Fruit fly (Drosophila melanogaster): ENCODE data around the gene CG11317.

CG11317 gene

dm6 chr3R:31059036-31059806 is 37.9 kb downstream of the CG11317 start (continued):
- peak; percentile 68; the same call in 2 of the 3 replicates for TF ChIP-seq CG34422 (GFP tag; IDR thresholded peaks at IDR 0.05)
- TF ChIP-seq gt (GFP tag; IDR thresholded peaks at IDR 0.05), result no peak
- peak; percentile 69 for TF ChIP-seq Meics (GFP tag; optimal IDR thresholded peaks at IDR 0.05)
- TF ChIP-seq CG11456 (GFP tag; IDR thresholded peaks at IDR 0.05), result peak; percentile 45; the same call in 1 of the 3 replicates
- no peak for TF ChIP-seq CHES-1-like (GFP tag; optimal IDR thresholded peaks at IDR 0.05)
- TF ChIP-seq CG9609 (GFP tag; optimal IDR thresholded peaks at IDR 0.05), result no peak
- TF ChIP-seq CG11085 (GFP tag; IDR thresholded peaks at IDR 0.05), result peak; percentile 56
- TF ChIP-seq nau (GFP tag; optimal IDR thresholded peaks at IDR 0.05), result peak; percentile 61
- TF ChIP-seq pho (GFP tag; optimal IDR thresholded peaks at IDR 0.05), result no peak
- peak; percentile 59 for TF ChIP-seq exex (tag; optimal IDR thresholded peaks at IDR 0.05)
- TF ChIP-seq pnt (GFP tag; optimal IDR thresholded peaks at IDR 0.05), result peak; percentile 18
- peak; percentile 73 for TF ChIP-seq CG9817 (tag; optimal IDR thresholded peaks at IDR 0.05)
- TF ChIP-seq sqz (GFP tag; optimal IDR thresholded peaks at IDR 0.05), result peak; percentile 57
- no peak for TF ChIP-seq sima (GFP tag; optimal IDR thresholded peaks at IDR 0.05)
- peak; percentile 81 for TF ChIP-seq CG10267 (tag; optimal IDR thresholded peaks at IDR 0.05)
- peak; percentile 20 for TF ChIP-seq CG4854 (GFP tag; optimal IDR thresholded peaks at IDR 0.05)
- TF ChIP-seq hth (optimal IDR thresholded peaks at IDR 0.05), result no peak
- TF ChIP-seq Dek (tag; optimal IDR thresholded peaks at IDR 0.05), result peak; percentile 70
- peak; percentile 70; the same call in 1 of the 2 replicates for TF ChIP-seq CG11696 (GFP tag; IDR thresholded peaks at IDR 0.05)
- TF ChIP-seq bbx (GFP tag; IDR thresholded peaks at IDR 0.05; ENCODE audit: partially characterized antibody), result no peak
- peak in 1 of 2 experiments; percentile 87 for TF ChIP-seq Eip74EF (GFP tag; optimal IDR thresholded peaks at IDR 0.05)
- TF ChIP-seq CG7372 (GFP tag; IDR thresholded peaks at IDR 0.05), result peak; percentile 71
- peak; percentile 44; the same call in 1 of the 2 replicates for TF ChIP-seq CG10321 (GFP tag; IDR thresholded peaks at IDR 0.05)
- peak; percentile 80 for TF ChIP-seq row (GFP tag; IDR thresholded peaks at IDR 0.05)
- TF ChIP-seq Mrtf (GFP tag; IDR thresholded peaks at IDR 0.05), result peak; percentile 66; the same call in 2 of the 3 replicates
- peak; percentile 80 for TF ChIP-seq sisA (GFP tag; IDR thresholded peaks at IDR 0.05)
- TF ChIP-seq pum (GFP tag; optimal IDR thresholded peaks at IDR 0.05), result no peak
- TF ChIP-seq CG16813 (GFP tag; IDR thresholded peaks at IDR 0.05; ENCODE audit: partially characterized antibody), result no peak
- peak; percentile 54 for TF ChIP-seq Fer2 (tag; optimal IDR thresholded peaks at IDR 0.05)
- peak; percentile 68; the same call in 1 of the 3 replicates for TF ChIP-seq otp (GFP tag; IDR thresholded peaks at IDR 0.05)
- no peak for TF ChIP-seq ato (GFP tag; IDR thresholded peaks at IDR 0.05; ENCODE audit: partially characterized antibody)
- TF ChIP-seq CG10959 (GFP tag; IDR thresholded peaks at IDR 0.05), result peak; percentile 71
- no peak for TF ChIP-seq gro (GFP tag; optimal IDR thresholded peaks at IDR 0.05)
- TF ChIP-seq psq (GFP tag; optimal IDR thresholded peaks at IDR 0.05), result peak; percentile 38
- TF ChIP-seq sob (GFP tag; IDR thresholded peaks at IDR 0.05), result peak; percentile 71
- no peak for TF ChIP-seq Dref (GFP tag; IDR thresholded peaks at IDR 0.05)
- TF ChIP-seq Bteb2 (GFP tag; optimal IDR thresholded peaks at IDR 0.05), result peak; percentile 38
- peak; percentile 48; the same call in 1 of the 2 replicates for TF ChIP-seq CG4404 (GFP tag; IDR thresholded peaks at IDR 0.05)
- TF ChIP-seq CG3407 (GFP tag; optimal IDR thresholded peaks at IDR 0.05), result peak; percentile 78
- TF ChIP-seq disco-r (GFP tag; optimal IDR thresholded peaks at IDR 0.05), result no peak
- TF ChIP-seq CG8944 (GFP tag; optimal IDR thresholded peaks at IDR 0.05), result no peak
- no peak for TF ChIP-seq sna (GFP tag; IDR thresholded peaks at IDR 0.05; ENCODE audit: partially characterized antibody)
- TF ChIP-seq dimm (GFP tag; IDR thresholded peaks at IDR 0.05), result no peak
- TF ChIP-seq az2 (GFP tag; optimal IDR thresholded peaks at IDR 0.05), result peak; percentile 80
- 0 out of 3 replicates have a peak, but pooled peaks have one; percentile 70 for TF ChIP-seq gce (GFP tag; IDR thresholded peaks at IDR 0.05)
- peak; percentile 85 for TF ChIP-seq CG17328 (GFP tag; IDR thresholded peaks at IDR 0.05)
- TF ChIP-seq sd (tag; optimal IDR thresholded peaks at IDR 0.05), result peak; percentile 37
- TF ChIP-seq fd102C (GFP tag; optimal IDR thresholded peaks at IDR 0.05), result no peak
- TF ChIP-seq onecut (GFP tag; IDR thresholded peaks at IDR 0.05), result peak; percentile 66; the same call in 1 of the 2 replicates
- no peak for TF ChIP-seq Mad (GFP tag; optimal IDR thresholded peaks at IDR 0.05)
